Worm (Caenorhabditis elegans): ENCODE results near the gene syp-1.

ce11 chrV:16367575-16367974, 36.5 kb upstream of the syp-1 start, which contains the start of gene W08G11.3:
- no peak for TF ChIP-seq lsy-2 (tag; optimal IDR thresholded peaks at IDR 0.05)
- TF ChIP-seq unc-62 (GFP tag; optimal IDR thresholded peaks at IDR 0.05), result no peak

Data from whole organism, mixed stage, embryonic.